Worm (Caenorhabditis elegans) whole organism, young adult: Measurements from ENCODE around the gene str-5.
A peak's percentile ranks its signal among the peaks of the same experiment; 100 is the strongest.
"Not testable (repeated sequence)": the region's sequence is repeated elsewhere in the genome, so short reads cannot be mapped to it uniquely, and the experiment has no call there.

Experiments used
- B0019.2 ChIP-seq: fragments of 200-800 bp; sonication (Bioruptor generic); conservative IDR thresholded peaks from 2 replicates; pipeline ENCODE4 v1.3.6; 2022; ENCODE audit warnings: missing genetic modification reagents, missing genetic modification characterization, missing compliant biosample characterization
- F10E7.11 ChIP-seq: sonication (generic microtip); optimal IDR thresholded peaks from 2 replicates; lab custom pipeline; 2017; ENCODE audit warnings: mild to moderate bottlenecking, missing genetic modification characterization, moderate library complexity, missing compliant biosample characterization
- F37B4.10 ChIP-seq: fragments of 200-800 bp; sonication (Bioruptor generic); IDR thresholded peaks from 2 replicates; pipeline ENCODE4 v1.3.6; 2022; ENCODE audit warnings: missing genetic modification characterization, missing compliant biosample characterization
- F39B2.1 ChIP-seq: fragments of 200-800 bp; sonication (Bioruptor generic); IDR thresholded peaks from 2 replicates; pipeline ENCODE4 v1.3.6; 2022; ENCODE audit warnings: missing genetic modification reagents, missing genetic modification characterization, missing compliant biosample characterization
- K11D2.4 ChIP-seq: fragments of 200-800 bp; sonication (Bioruptor generic); IDR thresholded peaks from 2 replicates; pipeline ENCODE4 v1.3.6; 2022; ENCODE audit warnings: missing genetic modification reagents, missing genetic modification characterization, missing compliant biosample characterization
- K12H6.12 ChIP-seq: fragments of 200-800 bp; sonication (Bioruptor generic); optimal IDR thresholded peaks from 2 replicates; lab custom pipeline; 2018; ENCODE audit warnings: mild to moderate bottlenecking, missing genetic modification characterization, missing compliant biosample characterization
- Y53F4B.3 ChIP-seq: fragments of 200-800 bp; sonication (Bioruptor generic); IDR thresholded peaks from 2 replicates; pipeline ENCODE4 v1.3.6; 2022; ENCODE audit warnings: missing genetic modification reagents, missing genetic modification characterization, missing compliant biosample characterization
- Y53G8AR.9 ChIP-seq: fragments of 200-800 bp; sonication (Bioruptor generic); conservative IDR thresholded peaks from 2 replicates; pipeline ENCODE4 v1.3.6; 2022; ENCODE audit warnings: missing genetic modification reagents, missing genetic modification characterization, missing compliant biosample characterization
- Y67H2A.10 ChIP-seq: fragments of 200-800 bp; sonication (Bioruptor generic); conservative IDR thresholded peaks from 2 replicates; pipeline ENCODE4 v1.3.6; 2022; ENCODE audit warnings: missing genetic modification reagents, missing genetic modification characterization, missing compliant biosample characterization
- akir-1 ChIP-seq: fragments of 200-800 bp; sonication (Bioruptor generic); optimal IDR thresholded peaks from 2 replicates; lab custom pipeline; 2018; ENCODE audit warnings: mild to moderate bottlenecking, missing genetic modification characterization, moderate library complexity, missing compliant biosample characterization
- aptf-3 ChIP-seq: fragments of 200-800 bp; sonication (Bioruptor generic); IDR thresholded peaks from 2 replicates; pipeline ENCODE4 v1.3.6; 2022; ENCODE audit warnings: missing genetic modification characterization, missing compliant biosample characterization
- athp-1 ChIP-seq: sonication (generic microtip); optimal IDR thresholded peaks from 2 replicates; lab custom pipeline; 2017; ENCODE audit warnings: mild to moderate bottlenecking, missing genetic modification characterization, missing compliant biosample characterization
- attf-3 ChIP-seq: fragments of 200-800 bp; sonication (Bioruptor generic); conservative IDR thresholded peaks from 2 replicates; pipeline ENCODE4 v1.3.6; 2022; ENCODE audit warnings: missing genetic modification reagents, missing genetic modification characterization, missing compliant biosample characterization
- bed-1 ChIP-seq: fragments of 200-800 bp; sonication (Bioruptor generic); IDR thresholded peaks from 2 replicates; pipeline ENCODE4 v1.3.6; 2022; ENCODE audit warnings: missing genetic modification reagents, missing genetic modification characterization, missing compliant biosample characterization
- bed-2 ChIP-seq: fragments of 200-800 bp; sonication (Bioruptor generic); IDR thresholded peaks from 2 replicates; pipeline ENCODE4 v1.3.6; 2022; ENCODE audit warnings: missing genetic modification reagents, missing genetic modification characterization, missing compliant biosample characterization
- cebp-1 ChIP-seq, 2 experiments: fragments of 200-800 bp in 1 of 2; sonication (Bioruptor generic) in 1 of 2; sonication (generic microtip) in 1 of 2; IDR thresholded peaks in 1 of 2; optimal IDR thresholded peaks in 1 of 2; 2 replicates each; pipeline versions ENCODE4 v1.3.6 to Lab custom; 2017 to 2022; ENCODE audit warnings: missing compliant biosample characterization in 2 of 2, missing genetic modification characterization in 2 of 2, mild to moderate bottlenecking in 1 of 2, missing genetic modification reagents in 1 of 2, moderate library complexity in 1 of 2
- cebp-2 ChIP-seq: fragments of 200-800 bp; sonication (Bioruptor generic); IDR thresholded peaks from 2 replicates; pipeline ENCODE4 v1.3.6; 2022; ENCODE audit warnings: missing genetic modification characterization, missing compliant biosample characterization
- ceh-40 ChIP-seq: fragments of 200-800 bp; sonication (Bioruptor generic); IDR thresholded peaks from 2 replicates; pipeline ENCODE4 v1.3.6; 2022; ENCODE audit warnings: missing genetic modification characterization, missing compliant biosample characterization
- ceh-91 ChIP-seq: fragments of 200-800 bp; sonication (Bioruptor generic); IDR thresholded peaks from 2 replicates; pipeline ENCODE4 v1.3.6; 2022; ENCODE audit warnings: missing genetic modification reagents, missing genetic modification characterization, missing compliant biosample characterization
- dox-1 ChIP-seq: fragments of 200-800 bp; sonication (Bioruptor generic); IDR thresholded peaks from 2 replicates; pipeline ENCODE4 v1.3.6; 2022; ENCODE audit warnings: missing genetic modification reagents, missing genetic modification characterization, missing compliant biosample characterization
- dpff-1 ChIP-seq: sonication (generic microtip); optimal IDR thresholded peaks from 2 replicates; lab custom pipeline; 2017; ENCODE audit warnings: mild to moderate bottlenecking, missing genetic modification characterization, missing compliant biosample characterization
- efl-1 ChIP-seq: fragments of 150-350 bp; optimal IDR thresholded peaks from 2 replicates; lab custom pipeline; 2014; ENCODE audit warnings: missing biosample characterization, missing genetic modification reagents, missing genetic modification characterization
- egl-18 ChIP-seq: fragments of 200-800 bp; sonication (Bioruptor generic); IDR thresholded peaks from 2 replicates; pipeline ENCODE4 v1.3.6; 2022; ENCODE audit warnings: missing genetic modification reagents, missing genetic modification characterization, missing compliant biosample characterization
- egrh-3 ChIP-seq: fragments of 200-800 bp; sonication (Bioruptor generic); IDR thresholded peaks from 2 replicates; pipeline ENCODE4 v1.3.6; 2022; ENCODE audit warnings: missing genetic modification reagents, missing genetic modification characterization, missing compliant biosample characterization
- hmg-20 ChIP-seq: fragments of 200-800 bp; sonication (Bioruptor generic); IDR thresholded peaks from 2 replicates; pipeline ENCODE4 v1.3.6; 2022; ENCODE audit warnings: missing genetic modification reagents, missing genetic modification characterization, missing compliant biosample characterization
- let-526 ChIP-seq: fragments of 200-800 bp; sonication (Bioruptor generic); IDR thresholded peaks from 2 replicates; pipeline ENCODE4 v1.3.6; 2022; ENCODE audit warnings: missing genetic modification reagents, missing genetic modification characterization, missing compliant biosample characterization
- lin-26 ChIP-seq: fragments of 200-800 bp; sonication (Bioruptor generic); IDR thresholded peaks from 2 replicates; pipeline ENCODE4 v1.3.6; 2022; ENCODE audit warnings: missing genetic modification reagents, missing genetic modification characterization, missing compliant biosample characterization
- lin-35 ChIP-seq, 3 experiments: fragments of 150-350 bp in 2 of 3; sonication (generic microtip) in 1 of 3; optimal IDR thresholded peaks; 2 replicates each; lab custom pipeline; 2014 to 2018; ENCODE audit warnings: missing biosample characterization in 3 of 3, missing genetic modification characterization in 3 of 3, missing genetic modification reagents in 3 of 3
- madf-3 ChIP-seq: fragments of 200-800 bp; sonication (Bioruptor generic); IDR thresholded peaks from 2 replicates; pipeline ENCODE4 v1.3.6; 2022; ENCODE audit warnings: missing genetic modification reagents, missing genetic modification characterization, missing compliant biosample characterization
- madf-6 ChIP-seq: fragments of 200-800 bp; sonication (Bioruptor generic); IDR thresholded peaks from 2 replicates; pipeline ENCODE4 v1.3.6; 2022; ENCODE audit warnings: missing genetic modification reagents, missing genetic modification characterization, missing compliant biosample characterization
- madf-8 ChIP-seq: fragments of 200-800 bp; sonication (Bioruptor generic); conservative IDR thresholded peaks from 2 replicates; pipeline ENCODE4 v1.3.6; 2022; ENCODE audit warnings: missing genetic modification reagents, missing genetic modification characterization, missing compliant biosample characterization
- mes-4 ChIP-seq: sonication (generic microtip); optimal IDR thresholded peaks from 2 replicates; lab custom pipeline; 2016; ENCODE audit warnings: missing genotype, missing genetic modification characterization, missing compliant biosample characterization
- nfyb-1 ChIP-seq: fragments of 200-800 bp; sonication (Bioruptor generic); IDR thresholded peaks from 2 replicates; pipeline ENCODE4 v1.3.6; 2022; ENCODE audit warnings: missing genetic modification reagents, missing genetic modification characterization, missing compliant biosample characterization
- nhr-80 ChIP-seq: sonication (generic microtip); optimal IDR thresholded peaks from 2 replicates; lab custom pipeline; 2016; ENCODE audit warnings: missing genetic modification characterization, missing compliant biosample characterization
- rcor-1 ChIP-seq: fragments of 200-800 bp; sonication (Bioruptor generic); IDR thresholded peaks from 2 replicates; pipeline ENCODE4 v1.3.6; 2022; ENCODE audit warnings: missing genetic modification reagents, missing genetic modification characterization, missing compliant biosample characterization
- repo-1 ChIP-seq: sonication (generic microtip); optimal IDR thresholded peaks from 2 replicates; lab custom pipeline; 2017; ENCODE audit warnings: mild to moderate bottlenecking, missing genetic modification characterization, missing compliant biosample characterization
- sea-2 ChIP-seq: fragments of 200-800 bp; sonication (Bioruptor generic); IDR thresholded peaks from 2 replicates; pipeline ENCODE4 v1.3.6; 2022; ENCODE audit warnings: missing genetic modification characterization, missing compliant biosample characterization
- snpc-1.1 ChIP-seq: sonication (generic microtip); optimal IDR thresholded peaks from 2 replicates; lab custom pipeline; 2017; ENCODE audit warnings: missing genetic modification characterization, mild to moderate bottlenecking, missing compliant biosample characterization, antibody characterized with exemption, moderate library complexity, missing genotype, missing genetic modification reagents; ENCODE audit not compliant: insufficient read depth
- snpc-3.4 ChIP-seq: sonication (generic microtip); optimal IDR thresholded peaks from 2 replicates; lab custom pipeline; 2017; ENCODE audit warnings: missing genetic modification characterization, mild to moderate bottlenecking, missing compliant biosample characterization, antibody characterized with exemption, moderate library complexity, missing genotype, missing genetic modification reagents
- snpc-4 ChIP-seq, 5 experiments: fragments of 150-350 bp in 1 of 5; sonication (generic microtip) in 4 of 5; optimal IDR thresholded peaks; 2 replicates each; lab custom pipeline; 2014 to 2018; ENCODE audit warnings: missing genetic modification characterization in 5 of 5, missing biosample characterization in 3 of 5, antibody characterized with exemption in 2 of 5, mild to moderate bottlenecking in 2 of 5, missing compliant biosample characterization in 2 of 5, missing genotype in 2 of 5, moderate library complexity in 2 of 5, missing genetic modification reagents in 1 of 5
- sptf-2 ChIP-seq: fragments of 200-800 bp; sonication (Bioruptor generic); optimal IDR thresholded peaks from 2 replicates; lab custom pipeline; 2018; ENCODE audit warnings: mild to moderate bottlenecking, missing genetic modification characterization, missing compliant biosample characterization
- tlf-1 ChIP-seq: fragments of 200-800 bp; sonication (Bioruptor generic); optimal IDR thresholded peaks from 2 replicates; lab custom pipeline; 2018; ENCODE audit warnings: mild to moderate bottlenecking, missing genetic modification characterization, missing compliant biosample characterization
- unc-130 ChIP-seq: sonication (generic microtip); optimal IDR thresholded peaks from 2 replicates; lab custom pipeline; 2016; ENCODE audit warnings: missing genetic modification reagents, missing genetic modification characterization, missing compliant biosample characterization
- ztf-18 ChIP-seq: sonication (generic microtip); optimal IDR thresholded peaks from 2 replicates; lab custom pipeline; 2016; ENCODE audit warnings: missing genotype, mild to moderate bottlenecking, missing genetic modification characterization, missing compliant biosample characterization
- ztf-26 ChIP-seq: sonication (generic microtip); optimal IDR thresholded peaks from 2 replicates; lab custom pipeline; 2017; ENCODE audit warnings: missing genetic modification characterization, missing compliant biosample characterization
- ztf-28 ChIP-seq: fragments of 200-800 bp; sonication (Bioruptor generic); IDR thresholded peaks from 2 replicates; pipeline ENCODE4 v1.3.6; 2022; ENCODE audit warnings: missing genetic modification reagents, missing genetic modification characterization, missing compliant biosample characterization

Gene str-5

DNA sequence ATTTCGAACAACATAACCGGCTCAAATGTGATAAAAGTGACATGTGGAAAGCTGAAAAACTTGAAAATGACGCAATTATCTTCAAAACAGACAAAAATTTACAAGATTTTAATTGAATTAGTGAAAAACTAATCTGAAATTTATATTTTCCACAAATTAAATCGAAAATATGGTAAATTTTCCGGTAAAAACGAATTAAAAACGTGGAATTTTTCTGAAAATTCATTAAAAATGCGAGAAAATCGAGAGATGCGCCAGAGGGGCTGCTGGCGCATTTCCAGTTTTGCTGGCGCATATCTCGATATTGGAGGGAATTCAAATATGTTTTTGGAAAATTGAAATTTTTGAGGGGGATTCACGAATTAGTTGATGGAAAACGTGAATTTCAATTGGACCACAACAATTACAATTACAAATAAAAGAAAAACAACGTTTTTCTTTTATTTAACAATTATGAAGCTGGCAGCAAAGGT is 13.1 kb downstream of the str-5 start, which contains the start of the genes haf-3 and F57A10.2 (continued):
- TF ChIP-seq ztf-28 (GFP tag; lab: Robert Waterston, UW), result no peak
- no peak for TF ChIP-seq akir-1
- TF ChIP-seq snpc-3.4 (tag; lab: Kevin White, UChicago), result peak; percentile 83
- TF ChIP-seq K11D2.4, result peak; percentile 81
- no peak for TF ChIP-seq bed-1 (GFP tag; lab: Robert Waterston, UW)
- TF ChIP-seq dpff-1 (tag; lab: Kevin White, UChicago), result no peak
- TF ChIP-seq snpc-4 (GFP tag; optimal IDR thresholded peaks at IDR 0.05; lab: Kevin White, UChicago), result peak; percentile 36
- peak; percentile 70 to 86 (median 81) for TF ChIP-seq snpc-4 (tag; optimal IDR thresholded peaks at IDR 0.05; lab: Kevin White, UChicago)
- TF ChIP-seq repo-1 (tag; lab: Kevin White, UChicago), result peak; percentile 70
- TF ChIP-seq athp-1 (tag; lab: Kevin White, UChicago), result no peak
- no peak for TF ChIP-seq bed-2 (GFP tag; lab: Robert Waterston, UW)
- no peak for TF ChIP-seq aptf-3 (GFP tag; lab: Robert Waterston, UW)
- peak; percentile 67 for TF ChIP-seq ceh-91 (GFP tag; lab: Robert Waterston, UW)
- 0 out of 2 replicates have a peak, but pooled peaks have one; percentile 32 for TF ChIP-seq let-526
- TF ChIP-seq snpc-1.1, result peak; percentile 46
- TF ChIP-seq lin-26, result no peak
- TF ChIP-seq unc-130 (GFP tag; lab: Kevin White, UChicago), result no peak
- no peak for TF ChIP-seq egl-18 (GFP tag; lab: Robert Waterston, UW)
- peak; percentile 90 for TF ChIP-seq rcor-1
- no peak for TF ChIP-seq Y67H2A.10 (GFP tag; lab: Robert Waterston, UW)
- no peak for TF ChIP-seq F10E7.11 (tag; lab: Kevin White, UChicago)
- TF ChIP-seq B0019.2, result no peak
- TF ChIP-seq mes-4 (tag; lab: Kevin White, UChicago), result no peak
- TF ChIP-seq F37B4.10 (GFP tag; lab: Robert Waterston, UW), result no peak
- TF ChIP-seq sea-2 (GFP tag; lab: Robert Waterston, UW), result no peak
- peak; percentile 90 for TF ChIP-seq efl-1 (GFP tag; lab: Kevin White, UChicago)
- peak; percentile 51 for TF ChIP-seq ztf-26 (tag; lab: Kevin White, UChicago)
- peak; percentile 28 for TF ChIP-seq nhr-80 (tag; lab: Kevin White, UChicago)
- peak; percentile 81 to 97 (median 92) for TF ChIP-seq lin-35 (GFP tag; optimal IDR thresholded peaks at IDR 0.05; lab: Kevin White, UChicago)
- TF ChIP-seq ceh-40 (GFP tag; lab: Robert Waterston, UW), result no peak
- TF ChIP-seq sptf-2 (GFP tag; lab: Kevin White, UChicago), result no peak
- TF ChIP-seq nfyb-1 (GFP tag; lab: Robert Waterston, UW), result peak; percentile 92
- no peak for TF ChIP-seq cebp-1 (GFP tag; IDR thresholded peaks at IDR 0.05; lab: Robert Waterston, UW)
- peak; percentile 81 for TF ChIP-seq cebp-1 (tag; optimal IDR thresholded peaks at IDR 0.05; lab: Kevin White, UChicago)
- peak; percentile 88 for TF ChIP-seq tlf-1 (GFP tag; lab: Kevin White, UChicago)
- TF ChIP-seq K12H6.12 (tag; lab: Kevin White, UChicago), result peak; percentile 60

DNA sequence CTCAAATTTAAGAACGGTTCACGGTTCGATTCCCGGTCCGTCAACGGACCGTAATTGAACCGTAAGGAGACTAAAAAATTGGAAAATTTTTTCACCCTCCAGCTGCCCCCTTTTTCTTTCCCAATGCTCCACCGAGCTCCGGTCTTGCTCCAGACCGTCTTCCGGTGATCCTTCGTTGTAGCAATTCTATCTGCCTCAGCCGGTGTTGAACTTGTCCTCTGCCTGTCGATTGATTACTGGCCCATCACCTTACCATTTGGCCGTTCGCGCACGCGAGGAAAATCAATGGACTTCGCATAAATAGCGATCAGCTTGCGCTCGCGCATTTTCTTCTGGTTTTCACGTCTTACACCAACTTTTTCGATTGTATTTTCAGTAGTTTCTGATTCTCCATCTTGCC is 14.3 kb downstream of the str-5 start:
- peak; percentile 79 for TF ChIP-seq madf-6 (GFP tag; lab: Robert Waterston, UW)
- peak; percentile 41; the same call in 1 of the 2 replicates for TF ChIP-seq egrh-3 (GFP tag; lab: Robert Waterston, UW)
- TF ChIP-seq madf-8 (GFP tag; lab: Robert Waterston, UW), result peak; percentile 39
- peak; percentile 74 for TF ChIP-seq F39B2.1 (GFP tag; lab: Robert Waterston, UW)
- peak; percentile 22 for TF ChIP-seq mes-4 (tag; lab: Kevin White, UChicago)
- peak; percentile 76 for TF ChIP-seq Y53F4B.3 (GFP tag; lab: Robert Waterston, UW)
- peak; percentile 83 for TF ChIP-seq dox-1
- peak; percentile 85 for TF ChIP-seq bed-2 (GFP tag; lab: Robert Waterston, UW)
- TF ChIP-seq cebp-2, result peak; percentile 94; the same call in 1 of the 2 replicates
- peak; percentile 87 for TF ChIP-seq nfyb-1 (GFP tag; lab: Robert Waterston, UW)
- 0 out of 2 replicates have a peak, but pooled peaks have one; percentile 35 for TF ChIP-seq attf-3
- peak; percentile 84 for TF ChIP-seq Y53G8AR.9
- peak; percentile 75 for TF ChIP-seq hmg-20
- peak; percentile 59 for TF ChIP-seq cebp-1 (GFP tag; IDR thresholded peaks at IDR 0.05; lab: Robert Waterston, UW)
- TF ChIP-seq cebp-1 (tag; optimal IDR thresholded peaks at IDR 0.05; lab: Kevin White, UChicago), result not testable (repeated sequence)
- peak; percentile 80 for TF ChIP-seq ztf-18 (tag; lab: Kevin White, UChicago)
- TF ChIP-seq sea-2 (GFP tag; lab: Robert Waterston, UW), result 0 out of 2 replicates have a peak, but pooled peaks have one; percentile 60
- 0 out of 2 replicates have a peak, but pooled peaks have one; percentile 40 for TF ChIP-seq ceh-40 (GFP tag; lab: Robert Waterston, UW)
- TF ChIP-seq aptf-3 (GFP tag; lab: Robert Waterston, UW), result peak; percentile 95; the same call in 1 of the 2 replicates
- TF ChIP-seq madf-3, result peak; percentile 81
